ENCODE assay signal across 2 fruit fly cellular contexts in genomic region chr3L:14522483-14523362, dm6.
TF ChIP-seq lines count a peak whose summit lies in the region.

No protein-coding gene starts in this region.

- no peak for TF ChIP-seq CTCF in whole organism, embryonic (GFP tag; optimal IDR thresholded peaks at IDR 0.05; lab: Kevin White, UChicago)

TF ChIP-seq in whole organism, embryonic, 481 proteins besides CTCF, POLR2A, EP300 and RAD21:
- peak; percentile 23 for TF ChIP-seq abd-A (tag; optimal IDR thresholded peaks at IDR 0.05; lab: Kevin White, UChicago)
- TF ChIP-seq CG17612 (GFP tag; IDR thresholded peaks at IDR 0.05; lab: Robert Waterston, UW) = no peak
- peak; percentile 12 for TF ChIP-seq CG2712 (tag; optimal IDR thresholded peaks at IDR 0.05; lab: Kevin White, UChicago)
- TF ChIP-seq kni (GFP tag; optimal IDR thresholded peaks at IDR 0.05; lab: Kevin White, UChicago) = peak; percentile 74
- no peak for TF ChIP-seq Ravus (GFP tag; IDR thresholded peaks at IDR 0.05; lab: Robert Waterston, UW)
- no peak for TF ChIP-seq gsb (GFP tag; IDR thresholded peaks at IDR 0.05; lab: Robert Waterston, UW)
- TF ChIP-seq sens (GFP tag; lab: Kevin White, UChicago) = peak; percentile 57
- peak; percentile 96 for TF ChIP-seq Blimp-1 (GFP tag; optimal IDR thresholded peaks at IDR 0.05; lab: Kevin White, UChicago)
- peak; percentile 30 for TF ChIP-seq CG10431 (GFP tag; optimal IDR thresholded peaks at IDR 0.05; lab: Kevin White, UChicago)
- peak; percentile 49 for TF ChIP-seq oc (tag; optimal IDR thresholded peaks at IDR 0.05; lab: Kevin White, UChicago)
- peak; percentile 5 for TF ChIP-seq gsb-n (tag; optimal IDR thresholded peaks at IDR 0.05; lab: Kevin White, UChicago)
- TF ChIP-seq CG33557 (GFP tag; optimal IDR thresholded peaks at IDR 0.05; lab: Kevin White, UChicago) = peak; percentile 10
- TF ChIP-seq sens-2 (GFP tag; IDR thresholded peaks at IDR 0.05; lab: Robert Waterston, UW) = no peak
- TF ChIP-seq vvl (GFP tag; IDR thresholded peaks at IDR 0.05; lab: Robert Waterston, UW) = 0 out of 2 replicates have a peak, but pooled peaks have one; percentile 21
- peak; percentile 71 for TF ChIP-seq pros (GFP tag; optimal IDR thresholded peaks at IDR 0.05; lab: Kevin White, UChicago)
- TF ChIP-seq Trl (optimal IDR thresholded peaks at IDR 0.05; lab: Kevin White, UChicago) = peak in 1 of 2 experiments; percentile 19
- no peak for TF ChIP-seq Trl (GFP tag; optimal IDR thresholded peaks at IDR 0.05; lab: Kevin White, UChicago)
- peak in 1 of 2 experiments; percentile 43 for TF ChIP-seq Hr78 (GFP tag; optimal IDR thresholded peaks at IDR 0.05; lab: Kevin White, UChicago)
- TF ChIP-seq z (GFP tag; IDR thresholded peaks at IDR 0.05; lab: Robert Waterston, UW) = peak; percentile 85

TF ChIP-seq in whole organism, prepupa, 60 proteins besides CTCF, POLR2A, EP300 and RAD21:
- TF ChIP-seq Eip78C (GFP tag; lab: Kevin White, UChicago) (peak; percentile 23), CG16779 (tag; optimal IDR thresholded peaks at IDR 0.05; lab: Kevin White, UChicago) (no peak)

Comparison
In these comparisons a context has a peak if more than half of its experiments do, and no peak if none do; other contexts are left out.
1. Of the 7 proteins assayed by ChIP-seq in both whole organism, embryonic and whole organism, prepupa: peak only in whole organism, embryonic: Blimp-1; only in whole organism, prepupa: none; in both: none; in neither: 6.